Worm (Caenorhabditis elegans) whole organism, L4 larva: Measurements from ENCODE around the gene twk-44.

ENCODE experiments used
- daf-19 ChIP-seq: fragments of 200-800 bp; sonication (Bioruptor generic); conservative IDR thresholded peaks from 2 replicates; pipeline ENCODE4 v1.3.6; 2022; ENCODE audit warnings: missing genetic modification characterization, missing compliant biosample characterization
- fos-1 ChIP-seq: fragments of 150-350 bp; optimal IDR thresholded peaks from 2 replicates; lab custom pipeline; 2014; ENCODE audit warnings: missing biosample characterization, missing genetic modification characterization
- nhr-28 ChIP-seq: fragments of 150-350 bp; optimal IDR thresholded peaks from 2 replicates; lab custom pipeline; 2014; ENCODE audit warnings: missing biosample characterization, missing genetic modification characterization
- snpc-4 ChIP-seq: fragments of 150-350 bp; optimal IDR thresholded peaks from 2 replicates; lab custom pipeline; 2014; ENCODE audit warnings: missing biosample characterization, missing genetic modification characterization
- zag-1 ChIP-seq: fragments of 150-350 bp; optimal IDR thresholded peaks from 2 replicates; lab custom pipeline; 2014; ENCODE audit warnings: missing biosample characterization, missing genetic modification characterization

- TF ChIP-seq snpc-4 (tag; lab: Kevin White, UChicago) (no peak), daf-19 (GFP tag; lab: Robert Waterston, UW) (no peak), fos-1 (no peak), zag-1 (tag; lab: Kevin White, UChicago) (no peak), nhr-28 (tag; lab: Kevin White, UChicago) (no peak)
Observed at ce11 chrX:11632107-11632506, 5.2 kb upstream of the twk-44 start, which contains the start of gene sto-6.
